Worm (Caenorhabditis elegans): ENCODE data around the gene R05G9R.1.

Gene R05G9R.1

ce11 chrII:6502826-6503225 lies 11.0 kb downstream of the R05G9R.1 start, which contains the start of gene R05G9.1:
Gene R05G9.1, plus strand, starts transcription at chrII:6503168.
- TF ChIP-seq lin-13 (GFP tag; optimal IDR thresholded peaks at IDR 0.05) (no peak), ceh-28 (tag; optimal IDR thresholded peaks at IDR 0.05) (no peak), nhr-28 (tag; optimal IDR thresholded peaks at IDR 0.05) (no peak), saeg-2 (GFP tag; IDR thresholded peaks at IDR 0.05) (no peak), daf-8 (GFP tag; IDR thresholded peaks at IDR 0.05) (no peak), snpc-1.2 (GFP tag; IDR thresholded peaks at IDR 0.05) (no peak), madf-5 (GFP tag; IDR thresholded peaks at IDR 0.05) (no peak), fos-1 (tag; optimal IDR thresholded peaks at IDR 0.05) (no peak), nhr-25 (tag; optimal IDR thresholded peaks at IDR 0.05; ENCODE audit: borderline replicate concordance, insufficient read depth) (no peak), hif-1 (tag; optimal IDR thresholded peaks at IDR 0.05) (no peak), rbr-2 (tag; optimal IDR thresholded peaks at IDR 0.05) (no peak), fkh-10 (GFP tag; optimal IDR thresholded peaks at IDR 0.05) (no peak), sdz-12 (GFP tag; optimal IDR thresholded peaks at IDR 0.05) (no peak), nhr-111 (GFP tag; optimal IDR thresholded peaks at IDR 0.05) (no peak), ceh-44 (GFP tag; IDR thresholded peaks at IDR 0.05) (no peak), ceh-32 (tag; optimal IDR thresholded peaks at IDR 0.05; ENCODE audit: poor library complexity) (no peak), lsy-2 (tag; optimal IDR thresholded peaks at IDR 0.05) (no peak), tag-97 (GFP tag; IDR thresholded peaks at IDR 0.05) (no peak), egl-27 (tag; optimal IDR thresholded peaks at IDR 0.05) (no peak)

ce11 chrII:6501420-6501819 lies 12.4 kb downstream of the R05G9R.1 start, which contains the start of gene R05G9.3:
Gene R05G9.3, minus strand, starts transcription at chrII:6501520.
- TF ChIP-seq nhr-25 (tag; optimal IDR thresholded peaks at IDR 0.05; ENCODE audit: borderline replicate concordance, insufficient read depth) = no peak
- TF ChIP-seq nhr-28 (tag; optimal IDR thresholded peaks at IDR 0.05) = no peak
- TF ChIP-seq vab-7 (GFP tag; IDR thresholded peaks at IDR 0.05) = no peak
- TF ChIP-seq mxl-2 (GFP tag; conservative IDR thresholded peaks at IDR 0.05) = no peak
- no peak for TF ChIP-seq fkh-10 (GFP tag; optimal IDR thresholded peaks at IDR 0.05)
- TF ChIP-seq unc-62 (GFP tag; optimal IDR thresholded peaks at IDR 0.05 in 1 of 2) = no peak
- TF ChIP-seq unc-62 (tag; optimal IDR thresholded peaks at IDR 0.05) = no peak
- no peak for TF ChIP-seq snpc-1.2 (GFP tag; IDR thresholded peaks at IDR 0.05)
- no peak for TF ChIP-seq mep-1 (tag; optimal IDR thresholded peaks at IDR 0.05)
- TF ChIP-seq lsy-2 (tag; optimal IDR thresholded peaks at IDR 0.05) = no peak
- TF ChIP-seq nhr-77 (tag; optimal IDR thresholded peaks at IDR 0.05) = no peak
- no peak for TF ChIP-seq F10B5.3 (tag; optimal IDR thresholded peaks at IDR 0.05)

ce11 chrII:6500161-6500560 lies 13.7 kb downstream of the R05G9R.1 start, which contains the start of gene R05G9.5:
Gene R05G9.5, minus strand, starts transcription at chrII:6500261.
- TF ChIP-seq jun-1 (tag; optimal IDR thresholded peaks at IDR 0.05) (no peak), lin-29 (GFP tag; IDR thresholded peaks at IDR 0.05) (no peak), unc-130 (GFP tag; optimal IDR thresholded peaks at IDR 0.05) (no peak), zip-11 (GFP tag; IDR thresholded peaks at IDR 0.05) (no peak), D1046.2 (GFP tag; IDR thresholded peaks at IDR 0.05) (no peak), zfp-2 (tag; optimal IDR thresholded peaks at IDR 0.05) (no peak), set-16 (GFP tag; IDR thresholded peaks at IDR 0.05) (no peak), saeg-2 (GFP tag; IDR thresholded peaks at IDR 0.05) (no peak), ceh-82 (tag; optimal IDR thresholded peaks at IDR 0.05) (no peak), aly-2 (tag; optimal IDR thresholded peaks at IDR 0.05) (no peak), lir-3 (tag; optimal IDR thresholded peaks at IDR 0.05) (no peak)

ce11 chrII:6499067-6499466 lies 14.7 kb downstream of the R05G9R.1 start, which contains the start of gene twk-49:
Gene twk-49, minus strand, starts transcription at chrII:6499167.
- TF ChIP-seq nhr-11 (tag; optimal IDR thresholded peaks at IDR 0.05) (no peak), unc-130 (GFP tag; optimal IDR thresholded peaks at IDR 0.05) (no peak), nhr-76 (tag; optimal IDR thresholded peaks at IDR 0.05) (no peak), unc-62 (GFP tag; optimal IDR thresholded peaks at IDR 0.05 in 1 of 2) (peak in 1 of 2 experiments; percentile 36), unc-62 (tag; optimal IDR thresholded peaks at IDR 0.05) (no peak), mdt-29 (GFP tag; IDR thresholded peaks at IDR 0.05) (no peak), ztf-11 (tag; optimal IDR thresholded peaks at IDR 0.05) (no peak)
